Worm (Caenorhabditis elegans) whole organism, L4/young adult: ENCODE data around the gene F14F8.9.
"Not testable (repeated sequence)": the region's sequence is repeated elsewhere in the genome, so short reads cannot be mapped to it uniquely, and the experiment has no call there.

Source experiments
- dao-5 ChIP-seq: sonication (generic microtip); optimal IDR thresholded peaks from 2 replicates; lab custom pipeline; 2016; ENCODE audit warnings: missing genotype, missing genetic modification characterization, moderate library complexity, missing compliant biosample characterization
- him-1 ChIP-seq: sonication (generic microtip); optimal IDR thresholded peaks from 2 replicates; lab custom pipeline; 2016; ENCODE audit warnings: missing genotype, missing genetic modification reagents, missing genetic modification characterization, missing compliant biosample characterization

DNA sequence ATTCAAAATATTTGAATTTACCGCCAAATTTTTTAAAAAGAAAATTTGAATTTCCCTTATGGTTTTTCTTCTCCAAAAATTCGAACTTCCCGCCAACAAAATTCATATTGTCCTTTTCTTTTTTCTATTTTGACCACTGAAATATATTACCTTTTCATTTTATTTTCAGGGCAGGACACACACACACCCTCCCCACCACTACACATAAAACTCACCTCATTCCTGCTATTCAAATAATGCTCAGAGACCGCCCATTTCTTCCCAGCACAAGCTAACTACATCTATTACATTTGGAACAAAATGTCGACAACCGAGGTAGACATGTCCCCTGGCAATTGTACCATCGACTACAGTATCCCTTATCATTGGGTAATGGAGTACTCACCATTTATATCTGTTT lies 14.1 kb downstream of the F14F8.9 start, which contains the start of gene W06G6.15:
- TF ChIP-seq him-1, dao-5 (tag; lab: Kevin White, UChicago): not testable (repeated sequence)
